Worm (Caenorhabditis elegans): ENCODE measurements around the gene C05C12.1.
"Not testable (repeated sequence)": the region's sequence is repeated elsewhere in the genome, so short reads cannot be mapped to it uniquely, and the experiment has no call there.

- TF ChIP-seq W03F9.2, him-1 (tag; optimal IDR thresholded peaks at IDR 0.05): not testable (repeated sequence)
Observed at ce11 chrIV:11263101-11263500, 9.3 kb downstream of the C05C12.1 start, which contains the start of gene col-126.

Measured in whole organism, L4/young adult.